Worm (Caenorhabditis elegans) whole organism, L2 larva: ENCODE results near the gene C54D10.13.

ENCODE experiments used
- alr-1 ChIP-seq: fragments of 150-350 bp; optimal IDR thresholded peaks from 2 replicates; lab custom pipeline; 2014; ENCODE audit warnings: missing biosample characterization, missing genetic modification characterization
- nhr-10 ChIP-seq: sonication (generic microtip); optimal IDR thresholded peaks from 2 replicates; lab custom pipeline; 2017; ENCODE audit warnings: missing biosample characterization, missing genetic modification characterization
- nhr-25 ChIP-seq: fragments of 150-350 bp; sonication (generic microtip); optimal IDR thresholded peaks from 3 replicates; lab custom pipeline; 2014; ENCODE audit warnings: missing biosample characterization, missing genetic modification characterization
- sem-4 ChIP-seq: fragments of 150-350 bp; optimal IDR thresholded peaks from 2 replicates; lab custom pipeline; 2014; ENCODE audit warnings: missing biosample characterization, missing genetic modification reagents, missing genetic modification characterization
- sma-9 ChIP-seq, 2 experiments: fragments of 150-350 bp in 1 of 2; sonication (generic microtip) in 1 of 2; optimal IDR thresholded peaks; 2 replicates each; lab custom pipeline; 2014 to 2016; ENCODE audit warnings: missing genetic modification characterization in 2 of 2, mild to moderate bottlenecking in 1 of 2, missing biosample characterization in 1 of 2, missing compliant biosample characterization in 1 of 2, missing genetic modification reagents in 1 of 2, moderate library complexity in 1 of 2
- unc-62 ChIP-seq: fragments of 150-350 bp; optimal IDR thresholded peaks from 2 replicates; lab custom pipeline; 2014; ENCODE audit warnings: missing biosample characterization, missing genetic modification reagents, missing genetic modification characterization

ce11 chrV:12432111-12432510 is at the start of gene C54D10.13:
- TF ChIP-seq sem-4 (tag; lab: Kevin White, UChicago), result no peak
- TF ChIP-seq sma-9 (GFP tag; optimal IDR thresholded peaks at IDR 0.05; lab: Kevin White, UChicago), result no peak
- TF ChIP-seq sma-9 (tag; optimal IDR thresholded peaks at IDR 0.05; lab: Kevin White, UChicago), result no peak
- TF ChIP-seq nhr-25 (tag; lab: Kevin White, UChicago), result no peak
- no peak for TF ChIP-seq nhr-10 (tag; lab: Kevin White, UChicago)
- no peak for TF ChIP-seq unc-62 (GFP tag; lab: Kevin White, UChicago)
- TF ChIP-seq alr-1 (tag; lab: Kevin White, UChicago), result no peak
